Fruit fly (Drosophila melanogaster): ENCODE measurements around the gene RPA2.

Gene RPA2

DNA sequence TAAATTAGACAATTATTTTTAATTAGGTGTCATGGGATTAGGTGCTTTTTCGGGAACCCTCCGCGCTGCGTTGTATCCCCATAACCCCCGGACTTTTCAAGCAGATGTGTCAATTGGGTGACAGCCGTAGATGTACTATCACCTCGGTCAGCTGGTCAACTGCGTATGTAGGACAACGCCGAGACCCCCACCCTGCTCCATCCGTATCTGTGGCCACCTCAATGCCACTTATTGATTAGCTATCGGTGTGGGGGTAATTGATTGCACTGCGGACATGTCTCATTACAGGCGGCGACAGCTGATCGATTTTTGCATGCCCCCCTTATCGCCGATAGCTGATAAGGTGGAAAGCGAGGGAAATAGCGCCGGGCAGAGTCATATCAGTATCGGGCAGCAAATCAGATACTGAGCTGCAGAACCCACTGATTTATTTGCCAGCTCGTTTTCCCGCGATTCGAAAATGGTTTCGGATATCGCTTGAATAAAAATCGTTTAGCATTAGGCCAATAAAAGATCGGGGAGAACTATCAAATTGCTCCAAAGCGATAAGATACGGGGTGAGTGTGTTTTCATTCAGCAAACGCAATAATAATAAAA, 42.2 kb downstream of the RPA2 start (continued):
- TF ChIP-seq sob (GFP tag; IDR thresholded peaks at IDR 0.05) (no peak), Jarid2 (GFP tag; optimal IDR thresholded peaks at IDR 0.05) (no peak), Vsx1 (GFP tag; optimal IDR thresholded peaks at IDR 0.05) (peak; percentile 40), bbx (GFP tag; IDR thresholded peaks at IDR 0.05; ENCODE audit: partially characterized antibody) (no peak), row (GFP tag; IDR thresholded peaks at IDR 0.05) (no peak), Hey (tag; optimal IDR thresholded peaks at IDR 0.05) (peak; percentile 28), al (GFP tag; IDR thresholded peaks at IDR 0.05) (no peak), Trl (optimal IDR thresholded peaks at IDR 0.05) (no peak), Trl (GFP tag; optimal IDR thresholded peaks at IDR 0.05) (no peak), Taf1 (GFP tag; IDR thresholded peaks at IDR 0.05) (no peak), ttk (GFP tag; IDR thresholded peaks at IDR 0.05) (no peak), ems (GFP tag; optimal IDR thresholded peaks at IDR 0.05) (no peak), Ptx1 (GFP tag; IDR thresholded peaks at IDR 0.05) (0 out of 2 replicates have a peak, but pooled peaks have one; percentile 11), CG31388 (GFP tag; optimal IDR thresholded peaks at IDR 0.05) (no peak), Ssrp (tag; optimal IDR thresholded peaks at IDR 0.05) (no peak), CG4820 (GFP tag; optimal IDR thresholded peaks at IDR 0.05) (no peak), disco-r (GFP tag; optimal IDR thresholded peaks at IDR 0.05) (no peak), ara (GFP tag; IDR thresholded peaks at IDR 0.05) (no peak), CG15601 (tag; optimal IDR thresholded peaks at IDR 0.05) (no peak), Six4 (GFP tag; optimal IDR thresholded peaks at IDR 0.05) (no peak), ind (GFP tag; optimal IDR thresholded peaks at IDR 0.05) (no peak), shn (GFP tag; optimal IDR thresholded peaks at IDR 0.05) (no peak), CG14050 (GFP tag; IDR thresholded peaks at IDR 0.05) (no peak)

DNA sequence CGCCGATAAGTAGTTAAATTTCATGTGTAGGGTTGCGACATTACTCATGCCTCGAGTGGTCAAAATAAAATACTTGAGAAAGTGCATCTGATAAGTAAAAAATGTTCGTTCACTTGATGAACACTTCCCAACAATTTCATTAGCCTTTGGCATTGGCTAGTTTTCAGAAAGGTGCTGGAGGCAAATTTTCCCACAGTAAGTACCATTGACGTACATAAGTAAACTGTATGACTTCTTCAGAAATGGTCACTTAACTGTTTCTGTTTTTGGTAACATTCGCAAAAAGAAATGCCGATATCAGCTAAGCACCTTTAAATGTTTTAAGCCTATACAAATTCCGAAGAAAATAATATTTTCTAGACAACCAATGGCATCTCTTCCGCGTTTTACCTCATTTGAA, 42.9 kb downstream of the RPA2 start:
- TF ChIP-seq Dek (tag; optimal IDR thresholded peaks at IDR 0.05) (no peak), Pdp1 (GFP tag; optimal IDR thresholded peaks at IDR 0.05) (no peak), pan (optimal IDR thresholded peaks at IDR 0.05) (no peak), pan (GFP tag; optimal IDR thresholded peaks at IDR 0.05 in 1 of 2, IDR thresholded peaks at IDR 0.05 in 1 of 2) (no peak), CG4404 (GFP tag; IDR thresholded peaks at IDR 0.05) (no peak), dati (GFP tag; IDR thresholded peaks at IDR 0.05) (no peak), Doc2 (GFP tag; IDR thresholded peaks at IDR 0.05) (no peak), slp2 (GFP tag; optimal IDR thresholded peaks at IDR 0.05) (no peak), CG6765 (GFP tag; optimal IDR thresholded peaks at IDR 0.05) (no peak), Hmr (GFP tag; optimal IDR thresholded peaks at IDR 0.05) (no peak), CG6654 (GFP tag; optimal IDR thresholded peaks at IDR 0.05) (no peak), CG13287 (GFP tag; IDR thresholded peaks at IDR 0.05; ENCODE audit: partially characterized antibody) (no peak), danr (GFP tag; IDR thresholded peaks at IDR 0.05) (no peak), CG10209 (GFP tag; optimal IDR thresholded peaks at IDR 0.05) (no peak), CG43689 (GFP tag; IDR thresholded peaks at IDR 0.05) (no peak), CG11695 (GFP tag; IDR thresholded peaks at IDR 0.05) (no peak), Gug (GFP tag; IDR thresholded peaks at IDR 0.05) (no peak)
